Fruit fly (Drosophila melanogaster): ENCODE results near the gene CG7049.

DNA sequence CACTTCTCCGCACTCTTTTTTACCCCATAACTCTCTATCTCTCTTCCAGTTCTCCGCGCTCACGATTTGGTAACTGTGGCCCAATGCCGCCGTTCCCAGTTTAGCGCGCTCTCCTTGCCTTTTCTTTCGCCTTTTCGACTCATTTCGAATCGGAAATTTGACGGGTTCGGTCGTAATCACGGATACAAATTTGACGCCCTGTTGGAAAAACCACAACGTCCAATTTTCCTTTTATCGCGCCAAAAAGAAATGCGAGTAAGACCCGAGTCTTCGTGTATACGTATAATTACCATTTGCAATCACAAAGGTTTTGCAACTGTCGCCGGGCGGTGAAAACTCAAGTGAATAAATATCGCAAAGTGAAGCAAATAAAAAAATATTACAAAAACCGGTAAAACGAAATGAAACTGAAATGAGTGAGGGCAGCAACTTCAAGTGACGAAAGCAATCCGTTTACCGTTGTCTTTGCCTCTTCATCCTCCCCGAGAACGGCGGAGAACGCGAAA is 46.7 kb downstream of the CG7049 start, which contains the start of gene Pdk1:
- TF ChIP-seq Hr78 (GFP tag; optimal IDR thresholded peaks at IDR 0.05) (no peak), OdsH (GFP tag; optimal IDR thresholded peaks at IDR 0.05) (no peak), h (GFP tag; optimal IDR thresholded peaks at IDR 0.05) (peak; percentile 58)
